Worm (Caenorhabditis elegans): Measurements from ENCODE around the gene F55B11.3.

Gene F55B11.3

DNA sequence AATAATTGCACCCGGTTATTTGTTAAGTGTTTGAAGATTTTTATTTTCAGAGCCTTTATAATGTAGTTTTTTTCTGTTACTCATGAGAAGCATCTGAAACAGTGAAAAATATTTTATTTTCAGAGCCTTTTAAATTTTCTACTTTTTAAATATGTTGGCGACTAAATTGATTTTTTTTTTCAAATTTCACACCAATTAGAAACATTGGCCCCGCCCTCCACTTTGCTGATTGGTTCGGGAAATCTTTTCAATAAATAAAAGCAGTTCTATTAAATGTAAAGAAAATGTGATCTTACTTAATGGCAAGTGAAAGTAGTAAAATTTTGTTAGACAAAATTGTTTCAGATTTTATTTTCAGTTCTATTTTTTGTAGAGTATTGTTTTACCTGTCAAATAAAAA is 12.9 kb downstream of the F55B11.3 start:
- no peak for TF ChIP-seq hlh-13 (GFP tag; optimal IDR thresholded peaks at IDR 0.05)
- no peak for TF ChIP-seq pqm-1 (tag; optimal IDR thresholded peaks at IDR 0.05)
- peak; percentile 51 for TF ChIP-seq nfya-1 (tag; optimal IDR thresholded peaks at IDR 0.05)
- no peak for TF ChIP-seq sox-2 (GFP tag; IDR thresholded peaks at IDR 0.05)
- no peak for TF ChIP-seq pros-1 (tag; optimal IDR thresholded peaks at IDR 0.05)
- TF ChIP-seq fax-1 (tag; optimal IDR thresholded peaks at IDR 0.05) = no peak
- no peak for TF ChIP-seq unc-3 (GFP tag; conservative IDR thresholded peaks at IDR 0.05)
- no peak for TF ChIP-seq unc-3 (tag; optimal IDR thresholded peaks at IDR 0.05)
- TF ChIP-seq pat-9 (tag; optimal IDR thresholded peaks at IDR 0.05) = no peak

- no peak for TF ChIP-seq K09A11.1 (tag; optimal IDR thresholded peaks at IDR 0.05; ENCODE audit: insufficient read depth)
- TF ChIP-seq ceh-14 (tag; optimal IDR thresholded peaks at IDR 0.05) = no peak
Observed at ce11 chrIV:14444077-14444476, 19.6 kb downstream of the F55B11.3 start, which contains the start of gene tra-3. Gene tra-3 (minus strand): TSS chrIV:14444183.

DNA sequence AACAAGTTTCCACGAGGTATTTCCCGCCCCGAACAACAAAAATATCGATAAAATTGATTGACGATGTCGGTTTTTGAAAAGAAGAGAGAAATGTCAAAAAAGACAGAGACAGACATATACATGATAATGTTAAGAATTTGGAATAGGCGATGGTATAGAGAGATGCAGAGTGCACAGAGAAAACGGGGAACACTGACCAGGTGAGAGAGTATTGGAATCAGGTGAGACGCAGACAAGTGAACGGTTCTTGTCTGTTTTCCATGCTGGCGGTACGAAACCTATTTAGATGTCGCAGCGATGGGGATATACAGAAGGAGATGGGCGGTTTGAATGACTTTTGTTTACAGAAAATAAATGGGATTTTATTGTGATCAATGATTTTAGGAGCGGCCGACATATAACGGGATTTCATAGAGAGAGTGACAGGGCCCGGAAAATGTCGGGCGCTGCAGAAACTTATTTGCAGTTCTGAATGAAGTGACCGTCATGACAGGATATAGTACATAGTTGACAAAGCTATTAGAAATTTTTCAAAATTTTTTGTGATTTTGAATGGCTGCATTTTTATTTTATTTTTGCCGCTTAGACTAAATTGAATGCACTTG is 20.8 kb downstream of the F55B11.3 start:
- TF ChIP-seq lin-11 (tag; optimal IDR thresholded peaks at IDR 0.05) = no peak
- TF ChIP-seq syd-9 (tag; optimal IDR thresholded peaks at IDR 0.05) = no peak
- no peak for TF ChIP-seq ceh-31 (tag; optimal IDR thresholded peaks at IDR 0.05)
- TF ChIP-seq ceh-6 (GFP tag; optimal IDR thresholded peaks at IDR 0.05) = no peak
- TF ChIP-seq T23F11.4 (GFP tag; optimal IDR thresholded peaks at IDR 0.05) = no peak
- TF ChIP-seq ref-2 (tag; optimal IDR thresholded peaks at IDR 0.05) = no peak
- no peak for TF ChIP-seq K09A11.1 (tag; optimal IDR thresholded peaks at IDR 0.05; ENCODE audit: insufficient read depth)
- TF ChIP-seq elt-2 (tag; optimal IDR thresholded peaks at IDR 0.05) = no peak
- no peak for TF ChIP-seq pha-4 (tag; optimal IDR thresholded peaks at IDR 0.05)
- no peak for TF ChIP-seq ceh-45 (GFP tag; IDR thresholded peaks at IDR 0.05)
- no peak for TF ChIP-seq K02D7.2 (tag; optimal IDR thresholded peaks at IDR 0.05)
- TF ChIP-seq sox-2 (GFP tag; IDR thresholded peaks at IDR 0.05) = no peak
- TF ChIP-seq C08G9.2 (tag; optimal IDR thresholded peaks at IDR 0.05) = no peak
- TF ChIP-seq pat-9 (tag; optimal IDR thresholded peaks at IDR 0.05) = no peak

- TF ChIP-seq elt-2 (tag; optimal IDR thresholded peaks at IDR 0.05) (peak; percentile 50), unc-86 (tag; optimal IDR thresholded peaks at IDR 0.05) (no peak)
Observed at ce11 chrIV:14456667-14457066, 32.2 kb downstream of the F55B11.3 start, which contains the start of gene nspg-9. Gene nspg-9 (plus strand): TSS chrIV:14456900.

- TF ChIP-seq rnt-1 (tag; optimal IDR thresholded peaks at IDR 0.05) (peak; percentile 73), ceh-18 (tag; optimal IDR thresholded peaks at IDR 0.05) (peak; percentile 79), K02D7.2 (tag; optimal IDR thresholded peaks at IDR 0.05) (no peak), T23F11.4 (GFP tag; optimal IDR thresholded peaks at IDR 0.05) (no peak), gmeb-2 (tag; optimal IDR thresholded peaks at IDR 0.05) (no peak), ceh-30 (tag; optimal IDR thresholded peaks at IDR 0.05) (peak; percentile 90), nhr-232 (tag; optimal IDR thresholded peaks at IDR 0.05) (no peak), ceh-2 (tag; optimal IDR thresholded peaks at IDR 0.05) (no peak), unc-42 (tag; optimal IDR thresholded peaks at IDR 0.05) (peak; percentile 96), syd-9 (tag; optimal IDR thresholded peaks at IDR 0.05) (peak; percentile 9), elt-2 (tag; optimal IDR thresholded peaks at IDR 0.05) (peak; percentile 77), sox-2 (GFP tag; IDR thresholded peaks at IDR 0.05) (no peak; the same call in 1 of the 2 replicates), fax-1 (tag; optimal IDR thresholded peaks at IDR 0.05) (no peak), unc-55 (GFP tag; optimal IDR thresholded peaks at IDR 0.05) (peak; percentile 81), dmd-4 (tag; optimal IDR thresholded peaks at IDR 0.05; ENCODE audit: borderline replicate concordance) (no peak), C08G9.2 (tag; optimal IDR thresholded peaks at IDR 0.05) (no peak), hlh-13 (GFP tag; optimal IDR thresholded peaks at IDR 0.05) (no peak), pax-1 (tag; optimal IDR thresholded peaks at IDR 0.05) (peak; percentile 94), zip-5 (tag; optimal IDR thresholded peaks at IDR 0.05) (no peak), ttx-3 (tag; optimal IDR thresholded peaks at IDR 0.05) (peak; percentile 16), unc-3 (GFP tag; conservative IDR thresholded peaks at IDR 0.05) (no peak), unc-3 (tag; optimal IDR thresholded peaks at IDR 0.05) (peak; percentile 37), ceh-9 (tag; optimal IDR thresholded peaks at IDR 0.05) (no peak), ahr-1 (tag; optimal IDR thresholded peaks at IDR 0.05) (no peak), ceh-14 (tag; optimal IDR thresholded peaks at IDR 0.05) (no peak), nfya-1 (tag; optimal IDR thresholded peaks at IDR 0.05) (peak; percentile 97), ceh-19 (GFP tag; optimal IDR thresholded peaks at IDR 0.05) (peak; percentile 41), Y22D7AL.16 (tag; optimal IDR thresholded peaks at IDR 0.05) (peak; percentile 12), pqm-1 (tag; optimal IDR thresholded peaks at IDR 0.05) (no peak), pat-9 (tag; optimal IDR thresholded peaks at IDR 0.05) (no peak), lin-11 (tag; optimal IDR thresholded peaks at IDR 0.05) (peak; percentile 27), hlh-15 (tag; optimal IDR thresholded peaks at IDR 0.05) (peak; percentile 2), hlh-6 (tag; optimal IDR thresholded peaks at IDR 0.05) (no peak)
Observed at ce11 chrIV:14464065-14464567, 39.6 kb downstream of the F55B11.3 start, which contains the start of gene dld-1. Gene dld-1 (plus strand): TSS chrIV:14464517.
